Fruit fly (Drosophila melanogaster): ENCODE measurements around the gene PolI.

Gene PolI

dm6 chr3R:8206628-8207275 lies 26.6 kb upstream of the PolI start (continued):
- peak; percentile 37 for TF ChIP-seq CG1529 (GFP tag; optimal IDR thresholded peaks at IDR 0.05)
- peak; percentile 62 for TF ChIP-seq CG3281 (GFP tag; optimal IDR thresholded peaks at IDR 0.05)
- no peak for TF ChIP-seq cas (GFP tag; IDR thresholded peaks at IDR 0.05)
- TF ChIP-seq pita (GFP tag; optimal IDR thresholded peaks at IDR 0.05): no peak
- no peak for TF ChIP-seq CG8290 (GFP tag; optimal IDR thresholded peaks at IDR 0.05)
- TF ChIP-seq CG8290 (tag; optimal IDR thresholded peaks at IDR 0.05): no peak
- TF ChIP-seq vnd (GFP tag; IDR thresholded peaks at IDR 0.05; ENCODE audit: partially characterized antibody): 0 out of 3 replicates have a peak, but pooled peaks have one; percentile 36
- no peak for TF ChIP-seq fu2 (GFP tag; optimal IDR thresholded peaks at IDR 0.05)
- no peak for TF ChIP-seq CG10321 (GFP tag; IDR thresholded peaks at IDR 0.05)
- TF ChIP-seq zen2 (GFP tag; IDR thresholded peaks at IDR 0.05; ENCODE audit: partially characterized antibody): no peak
- peak; percentile 17 for TF ChIP-seq CG1647 (GFP tag; optimal IDR thresholded peaks at IDR 0.05)
- peak; percentile 78 for TF ChIP-seq CG2120 (GFP tag; optimal IDR thresholded peaks at IDR 0.05)
- TF ChIP-seq grau (tag; optimal IDR thresholded peaks at IDR 0.05): peak; percentile 76
- TF ChIP-seq jing (GFP tag; optimal IDR thresholded peaks at IDR 0.05): peak; percentile 43
- TF ChIP-seq CG1233 (GFP tag; optimal IDR thresholded peaks at IDR 0.05): peak; percentile 30
- TF ChIP-seq CG5245 (GFP tag; optimal IDR thresholded peaks at IDR 0.05): no peak
- peak; percentile 69 for TF ChIP-seq CG12391 (tag; optimal IDR thresholded peaks at IDR 0.05)
- TF ChIP-seq CG7271 (tag; optimal IDR thresholded peaks at IDR 0.05): no peak
- no peak for TF ChIP-seq CG11560 (tag; IDR thresholded peaks at IDR 0.05)
- TF ChIP-seq tio (GFP tag; optimal IDR thresholded peaks at IDR 0.05): peak; percentile 45
- TF ChIP-seq corto (GFP tag; optimal IDR thresholded peaks at IDR 0.05): no peak
- TF ChIP-seq CG2116 (GFP tag; optimal IDR thresholded peaks at IDR 0.05): no peak
- peak; percentile 66 for TF ChIP-seq Sox102F (GFP tag; optimal IDR thresholded peaks at IDR 0.05)
- no peak for TF ChIP-seq sr (GFP tag; IDR thresholded peaks at IDR 0.05)
- peak; percentile 33 for TF ChIP-seq az2 (GFP tag; optimal IDR thresholded peaks at IDR 0.05)
- TF ChIP-seq CG15269 (tag; optimal IDR thresholded peaks at IDR 0.05): peak; percentile 73
- no peak for TF ChIP-seq CG12299 (tag; optimal IDR thresholded peaks at IDR 0.05)
- TF ChIP-seq Usf (GFP tag; optimal IDR thresholded peaks at IDR 0.05): peak; percentile 31
- no peak for TF ChIP-seq prd (optimal IDR thresholded peaks at IDR 0.05)
- TF ChIP-seq prd (GFP tag; IDR thresholded peaks at IDR 0.05): peak; percentile 56; the same call in 2 of the 3 replicates
- peak; percentile 51 for TF ChIP-seq Meics (GFP tag; optimal IDR thresholded peaks at IDR 0.05)
- peak; percentile 15; the same call in 1 of the 2 replicates for TF ChIP-seq E2f2 (GFP tag; IDR thresholded peaks at IDR 0.05)
- TF ChIP-seq CG7987 (GFP tag; optimal IDR thresholded peaks at IDR 0.05): no peak
- peak; percentile 31; the same call in 1 of the 2 replicates for TF ChIP-seq CG11247 (GFP tag; IDR thresholded peaks at IDR 0.05)
- TF ChIP-seq CG11093 (GFP tag; IDR thresholded peaks at IDR 0.05): 0 out of 3 replicates have a peak, but pooled peaks have one; percentile 49
- peak; percentile 50 for TF ChIP-seq CG17829 (tag; optimal IDR thresholded peaks at IDR 0.05)
- peak; percentile 9 for TF ChIP-seq zen (tag; optimal IDR thresholded peaks at IDR 0.05)
- TF ChIP-seq Optix (GFP tag; IDR thresholded peaks at IDR 0.05): no peak
- no peak for TF ChIP-seq sim (GFP tag; IDR thresholded peaks at IDR 0.05)
- no peak for TF ChIP-seq stwl (tag; optimal IDR thresholded peaks at IDR 0.05)
- no peak for TF ChIP-seq cg (GFP tag; optimal IDR thresholded peaks at IDR 0.05)
- TF ChIP-seq so (GFP tag; IDR thresholded peaks at IDR 0.05): peak; percentile 53; the same call in 1 of the 3 replicates
- no peak for TF ChIP-seq Ravus (GFP tag; IDR thresholded peaks at IDR 0.05)
- no peak for TF ChIP-seq ERR (GFP tag; optimal IDR thresholded peaks at IDR 0.05)
- peak; percentile 45; the same call in 1 of the 2 replicates for TF ChIP-seq CG32767 (GFP tag; IDR thresholded peaks at IDR 0.05)
- TF ChIP-seq Dref (GFP tag; IDR thresholded peaks at IDR 0.05): no peak
- no peak for TF ChIP-seq ro (GFP tag; IDR thresholded peaks at IDR 0.05)
- TF ChIP-seq D19A (tag; optimal IDR thresholded peaks at IDR 0.05): peak; percentile 47
- no peak for TF ChIP-seq salm (tag; optimal IDR thresholded peaks at IDR 0.05)
- TF ChIP-seq CG18619 (GFP tag; optimal IDR thresholded peaks at IDR 0.05): peak; percentile 33
- TF ChIP-seq org-1 (GFP tag; optimal IDR thresholded peaks at IDR 0.05): peak; percentile 49
